Fruit fly (Drosophila melanogaster): ENCODE data around the gene Argk1.

DNA sequence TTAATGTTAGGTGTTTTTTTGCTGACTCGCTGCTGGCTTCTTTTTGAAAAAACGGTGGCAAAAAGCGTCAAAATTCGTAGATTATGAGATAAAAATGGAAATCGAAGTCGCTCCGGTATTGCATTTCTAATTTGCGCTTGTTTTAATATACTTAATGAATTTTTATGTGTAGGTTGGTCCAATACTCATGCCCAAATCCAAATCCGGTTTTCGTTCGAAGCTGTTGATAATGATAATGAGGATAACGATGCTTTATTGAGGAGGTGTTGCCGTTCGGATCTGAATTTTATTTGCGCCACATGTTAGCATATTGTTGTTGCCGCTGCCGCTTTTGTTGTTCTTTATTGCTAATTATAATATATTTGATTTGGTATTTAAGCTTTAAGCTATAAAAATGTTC is 19.6 kb downstream of the Argk1 start:
- TF ChIP-seq insv (optimal IDR thresholded peaks at IDR 0.05), result no peak
- TF ChIP-seq h (optimal IDR thresholded peaks at IDR 0.05), result no peak
- no peak for TF ChIP-seq psq (optimal IDR thresholded peaks at IDR 0.05)

Measured in Kc167 (cell line).